Fruit fly (Drosophila melanogaster): ENCODE data around the gene CG8461.
A peak's percentile ranks its signal among the peaks of the same experiment; 100 is the strongest.

CG8461 gene

dm6 chr3R:14511123-14511908 is 2.1 kb downstream of the CG8461 start, which contains the start of the genes HtrA2 and mRpL11 (continued):
- no peak for TF ChIP-seq br (optimal IDR thresholded peaks at IDR 0.05)
- TF ChIP-seq CG34376 (GFP tag; optimal IDR thresholded peaks at IDR 0.05) = peak; percentile 58
- no peak for TF ChIP-seq jigr1 (GFP tag; IDR thresholded peaks at IDR 0.05)
- TF ChIP-seq CG9215 (GFP tag; IDR thresholded peaks at IDR 0.05) = no peak; the same call in 1 of the 2 replicates
- peak; percentile 4 for TF ChIP-seq Atf-2 (GFP tag; optimal IDR thresholded peaks at IDR 0.05)
- TF ChIP-seq CG2120 (GFP tag; optimal IDR thresholded peaks at IDR 0.05) = peak; percentile 85
- TF ChIP-seq CG1602 (GFP tag; optimal IDR thresholded peaks at IDR 0.05) = peak; percentile 39
- peak; percentile 35 for TF ChIP-seq CG17186 (GFP tag; optimal IDR thresholded peaks at IDR 0.05)
- TF ChIP-seq Pdp1 (GFP tag; optimal IDR thresholded peaks at IDR 0.05) = peak; percentile 63 to 98
- TF ChIP-seq CG4282 (GFP tag; optimal IDR thresholded peaks at IDR 0.05) = no peak
- TF ChIP-seq CG30403 (GFP tag; optimal IDR thresholded peaks at IDR 0.05) = peak; percentile 76
- TF ChIP-seq Atf3 (GFP tag; optimal IDR thresholded peaks at IDR 0.05) = no peak
- TF ChIP-seq cato (GFP tag; optimal IDR thresholded peaks at IDR 0.05; ENCODE audit: borderline replicate concordance) = no peak
- no peak for TF ChIP-seq Stat92E (GFP tag; optimal IDR thresholded peaks at IDR 0.05)
- TF ChIP-seq Optix (GFP tag; IDR thresholded peaks at IDR 0.05) = no peak
- TF ChIP-seq CG3726 (GFP tag; IDR thresholded peaks at IDR 0.05) = 0 out of 3 replicates have a peak, but pooled peaks have one; percentile 10
- TF ChIP-seq fd96Cb (tag; optimal IDR thresholded peaks at IDR 0.05) = peak; percentile 19
- peak; percentile 85 for TF ChIP-seq nmo (GFP tag; optimal IDR thresholded peaks at IDR 0.05)
- no peak for TF ChIP-seq Oli (tag; optimal IDR thresholded peaks at IDR 0.05)
- peak; percentile 94 for TF ChIP-seq row (GFP tag; IDR thresholded peaks at IDR 0.05)
- TF ChIP-seq wek (GFP tag; optimal IDR thresholded peaks at IDR 0.05) = no peak
- no peak for TF ChIP-seq CG32767 (GFP tag; IDR thresholded peaks at IDR 0.05)
- no peak for TF ChIP-seq seq (GFP tag; IDR thresholded peaks at IDR 0.05)
- no peak for TF ChIP-seq CG11695 (GFP tag; IDR thresholded peaks at IDR 0.05)
- no peak for TF ChIP-seq Xrp1 (GFP tag; IDR thresholded peaks at IDR 0.05)
- TF ChIP-seq H2.0 (GFP tag; IDR thresholded peaks at IDR 0.05) = peak; percentile 30; the same call in 1 of the 2 replicates
- no peak for TF ChIP-seq CG5245 (GFP tag; optimal IDR thresholded peaks at IDR 0.05)
- TF ChIP-seq crol (GFP tag; IDR thresholded peaks at IDR 0.05) = no peak
- peak; percentile 53 for TF ChIP-seq knrl (GFP tag; IDR thresholded peaks at IDR 0.05; ENCODE audit: partially characterized antibody)
- peak; percentile 65 for TF ChIP-seq pho (GFP tag; optimal IDR thresholded peaks at IDR 0.05)
- no peak for TF ChIP-seq CG10431 (GFP tag; optimal IDR thresholded peaks at IDR 0.05)
- TF ChIP-seq CG7357 (GFP tag; IDR thresholded peaks at IDR 0.05) = peak; percentile 52; the same call in 1 of the 3 replicates
- no peak for TF ChIP-seq D19B (GFP tag; optimal IDR thresholded peaks at IDR 0.05)
- no peak for TF ChIP-seq Doc2 (GFP tag; IDR thresholded peaks at IDR 0.05)
- TF ChIP-seq Ada2b (GFP tag; IDR thresholded peaks at IDR 0.05) = no peak
- peak; percentile 43; the same call in 1 of the 2 replicates for TF ChIP-seq cas (GFP tag; IDR thresholded peaks at IDR 0.05)
- no peak for TF ChIP-seq toy (GFP tag; IDR thresholded peaks at IDR 0.05)
- peak; percentile 51 for TF ChIP-seq CG8290 (GFP tag; optimal IDR thresholded peaks at IDR 0.05)
- TF ChIP-seq CG8290 (tag; optimal IDR thresholded peaks at IDR 0.05) = peak in 1 of 2 experiments; percentile 73
- peak; percentile 30 for TF ChIP-seq pnt (GFP tag; optimal IDR thresholded peaks at IDR 0.05)
- no peak for TF ChIP-seq da (GFP tag; optimal IDR thresholded peaks at IDR 0.05)
- TF ChIP-seq bbx (GFP tag; IDR thresholded peaks at IDR 0.05; ENCODE audit: partially characterized antibody) = 0 out of 2 replicates have a peak, but pooled peaks have one; percentile 49
- TF ChIP-seq CG15601 (tag; optimal IDR thresholded peaks at IDR 0.05) = peak; percentile 93
- TF ChIP-seq Dip2 (GFP tag; IDR thresholded peaks at IDR 0.05) = no peak
- TF ChIP-seq CG12071 (GFP tag; optimal IDR thresholded peaks at IDR 0.05) = no peak
- no peak for TF ChIP-seq sqz (GFP tag; optimal IDR thresholded peaks at IDR 0.05)
- no peak for TF ChIP-seq corto (GFP tag; optimal IDR thresholded peaks at IDR 0.05)
- peak; percentile 62 for TF ChIP-seq chn (GFP tag; optimal IDR thresholded peaks at IDR 0.05)
- no peak for TF ChIP-seq HHEX (GFP tag; optimal IDR thresholded peaks at IDR 0.05)
- TF ChIP-seq Bteb2 (GFP tag; optimal IDR thresholded peaks at IDR 0.05) = peak; percentile 23
